Worm (Caenorhabditis elegans) whole organism, L4/young adult: Measurements from ENCODE around the gene srab-3.

Experiments used
- W03F9.2 ChIP-seq: fragments of 150-350 bp; optimal IDR thresholded peaks from 2 replicates; lab custom pipeline; 2014; ENCODE audit warnings: missing biosample characterization, missing genetic modification characterization
- dao-5 ChIP-seq: sonication (generic microtip); optimal IDR thresholded peaks from 2 replicates; lab custom pipeline; 2016; ENCODE audit warnings: missing genotype, missing genetic modification characterization, moderate library complexity, missing compliant biosample characterization
- him-1 ChIP-seq: sonication (generic microtip); optimal IDR thresholded peaks from 2 replicates; lab custom pipeline; 2016; ENCODE audit warnings: missing genotype, missing genetic modification reagents, missing genetic modification characterization, missing compliant biosample characterization

The srab-3 gene

DNA sequence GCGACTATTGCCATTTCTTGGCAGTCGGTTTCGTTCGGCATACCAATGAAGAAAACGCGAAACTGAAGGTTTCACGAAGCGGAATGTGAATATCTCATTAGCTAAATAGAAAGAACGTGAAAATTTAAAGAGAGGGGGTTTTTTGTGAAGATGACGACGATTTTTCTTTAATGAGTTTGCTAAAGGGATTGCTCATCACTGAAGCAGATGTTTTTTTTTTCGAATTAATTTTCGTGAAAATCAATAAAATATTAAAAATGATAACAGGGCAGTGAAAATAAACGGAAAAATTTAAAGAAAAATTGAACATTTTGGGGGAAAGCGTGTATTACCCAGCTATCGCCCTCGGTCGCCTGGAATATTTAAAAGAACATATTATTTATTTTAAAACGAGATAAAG is at the start of gene srab-3:
TSS of gene srab-3 (minus strand) at position 101 of the 400 bp plus-strand sequence.
- TF ChIP-seq dao-5 (tag; lab: Kevin White, UChicago) (no peak), him-1 (no peak), W03F9.2 (no peak)

DNA sequence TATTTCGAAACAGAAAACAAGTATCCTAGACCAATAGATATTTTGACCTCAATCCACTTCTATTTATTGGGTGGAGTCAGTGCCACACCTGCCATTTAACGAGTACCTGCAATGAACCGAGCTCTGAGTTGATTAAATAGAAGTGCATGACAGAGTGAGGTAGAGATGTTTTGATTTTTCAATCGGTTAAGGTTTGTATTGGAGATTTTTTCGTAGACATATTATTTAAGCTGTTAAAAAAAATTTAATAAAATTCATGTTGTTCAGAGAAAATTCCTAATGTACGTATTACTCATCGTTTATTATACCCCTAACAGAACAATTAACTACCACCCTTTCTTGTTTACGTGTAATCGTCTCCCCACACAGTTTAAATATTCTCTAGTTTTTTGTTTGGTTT is 47.8 kb upstream of the srab-3 start, which contains the start of gene srx-38:
TSS of gene srx-38 (minus strand) at position 101 of the 400 bp plus-strand sequence.
- no peak for TF ChIP-seq W03F9.2

DNA sequence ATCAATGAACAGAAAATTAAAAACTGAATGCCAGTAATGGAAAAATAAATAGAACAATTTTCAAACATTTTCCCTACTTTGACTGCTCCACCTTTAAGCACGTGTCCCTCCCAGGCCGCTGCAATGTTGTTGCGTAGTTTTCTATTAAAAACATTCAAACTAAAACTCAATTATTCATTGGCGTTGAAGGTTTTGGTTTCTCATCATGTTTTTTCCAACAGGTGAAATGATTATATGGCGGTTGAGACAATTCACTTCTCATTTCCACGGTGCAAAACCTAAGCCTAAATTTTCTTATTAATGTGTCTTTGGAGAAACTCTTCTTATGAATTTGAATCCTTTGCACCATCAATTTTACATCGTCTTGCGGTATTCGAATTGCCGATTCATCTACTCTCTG is 43.2 kb upstream of the srab-3 start, which contains the start of gene srh-130:
TSS of gene srh-130 (plus strand) at position 301 of the 400 bp plus-strand sequence.
- no peak for TF ChIP-seq dao-5 (tag; lab: Kevin White, UChicago)
- TF ChIP-seq W03F9.2: no peak
- no peak for TF ChIP-seq him-1

- TF ChIP-seq dao-5 (tag; lab: Kevin White, UChicago): no peak
- TF ChIP-seq W03F9.2: no peak
- no peak for TF ChIP-seq him-1
These were observed 38.7 kb upstream of the srab-3 start, which contains the start of gene F14F9.6 for ce11 chrV:5146394-5146793. Gene F14F9.6 (minus strand): TSS chrV:5146494.

DNA sequence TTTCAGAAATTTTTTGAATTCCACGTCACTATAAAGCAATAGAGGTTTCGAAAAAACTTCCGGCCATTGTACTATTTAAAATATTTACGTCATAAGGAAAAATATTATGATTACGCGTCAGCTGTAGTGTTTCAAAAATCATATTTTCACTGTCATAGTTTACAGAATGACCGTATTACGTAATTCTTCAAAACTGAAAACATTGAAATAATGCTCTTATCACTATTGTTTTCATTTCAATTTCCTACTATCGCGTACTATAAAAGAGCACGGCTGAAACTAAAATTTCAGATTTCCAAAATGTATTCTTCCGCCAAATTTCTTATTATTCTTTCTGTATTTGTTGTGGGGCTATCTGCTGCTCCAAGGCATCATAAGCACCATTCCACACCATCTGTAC is 36.8 kb upstream of the srab-3 start, which contains the start of gene F14F9.2:
TSS of gene F14F9.2 (plus strand) at position 301 of the 400 bp plus-strand sequence.
- TF ChIP-seq dao-5 (tag; lab: Kevin White, UChicago): no peak
- TF ChIP-seq him-1: no peak
- TF ChIP-seq W03F9.2: no peak

ce11 chrV:5143785-5144184 is 36.1 kb upstream of the srab-3 start, which contains the start of gene srh-129:
Gene srh-129 (minus strand): TSS chrV:5143885.
- no peak for TF ChIP-seq him-1
- TF ChIP-seq W03F9.2: no peak
- no peak for TF ChIP-seq dao-5 (tag; lab: Kevin White, UChicago)

DNA sequence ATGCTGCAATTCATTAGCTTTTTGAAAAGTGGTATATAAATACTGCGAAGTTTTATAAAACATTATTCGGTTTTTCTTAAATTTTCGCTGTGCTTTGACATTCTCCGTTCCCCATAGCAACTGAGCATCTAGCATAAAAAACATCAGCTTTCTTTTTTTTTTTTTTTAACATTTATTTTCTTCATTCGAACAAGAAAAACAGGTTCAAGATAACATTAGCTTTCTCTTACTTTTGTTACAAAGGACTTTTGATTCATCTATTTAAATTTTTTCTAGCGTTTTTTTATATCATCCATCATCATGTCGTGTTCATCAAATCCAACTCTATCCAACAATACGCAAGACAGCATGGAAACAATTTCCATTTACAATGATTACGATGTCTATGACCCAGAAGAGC is 30.2 kb upstream of the srab-3 start, which contains the start of gene F14F9.3:
TSS of gene F14F9.3 (plus strand) at position 301 of the 400 bp plus-strand sequence.
- TF ChIP-seq dao-5 (tag; lab: Kevin White, UChicago): no peak
- no peak for TF ChIP-seq him-1
- no peak for TF ChIP-seq W03F9.2

DNA sequence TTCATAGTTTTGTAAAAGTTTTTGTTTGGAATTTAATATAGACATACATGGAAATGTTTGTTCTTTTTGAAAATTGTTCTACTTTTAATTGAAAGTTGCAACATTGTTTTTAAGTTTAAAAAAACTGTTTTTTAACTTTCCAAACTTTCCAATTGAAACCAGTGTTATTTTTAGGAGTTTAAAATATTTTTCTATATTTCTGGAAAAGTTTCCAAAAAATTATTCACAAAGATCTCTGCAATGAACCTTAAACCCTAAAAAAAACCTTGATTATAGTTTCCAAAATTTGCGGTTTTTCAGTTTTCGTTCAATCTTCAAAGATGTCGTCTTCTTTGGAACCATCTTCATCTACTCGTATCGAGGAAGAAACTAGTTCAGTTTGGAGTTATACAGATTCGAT is 24.7 kb upstream of the srab-3 start, which contains the start of gene F14F9.4:
TSS of gene F14F9.4 (plus strand) at position 301 of the 400 bp plus-strand sequence.
- TF ChIP-seq W03F9.2: no peak
- no peak for TF ChIP-seq him-1

- no peak for TF ChIP-seq dao-5 (tag; lab: Kevin White, UChicago)
- peak; percentile 29 for TF ChIP-seq W03F9.2
- no peak for TF ChIP-seq him-1
These were observed 23.7 kb upstream of the srab-3 start for ce11 chrV:5131380-5131779.

- no peak for TF ChIP-seq him-1
- no peak for TF ChIP-seq W03F9.2
- no peak for TF ChIP-seq dao-5 (tag; lab: Kevin White, UChicago)
These were observed 22.3 kb upstream of the srab-3 start, which contains the start of gene F14F9.8 for ce11 chrV:5130018-5130417. Gene F14F9.8 (plus strand): TSS chrV:5130318.

ce11 chrV:5126793-5127192 is 19.1 kb upstream of the srab-3 start, which contains the start of gene F14F9.5:
Gene F14F9.5 (plus strand): TSS chrV:5127093.
- TF ChIP-seq W03F9.2: no peak
- no peak for TF ChIP-seq him-1
- TF ChIP-seq dao-5 (tag; lab: Kevin White, UChicago): no peak

ce11 chrV:5119679-5120078 is 12.0 kb upstream of the srab-3 start, which contains the start of gene sid-1:
Gene sid-1 (plus strand): TSS chrV:5119970.
- TF ChIP-seq dao-5 (tag; lab: Kevin White, UChicago): no peak
- no peak for TF ChIP-seq W03F9.2
- TF ChIP-seq him-1: no peak

- no peak for TF ChIP-seq W03F9.2
- no peak for TF ChIP-seq dao-5 (tag; lab: Kevin White, UChicago)
These were observed 11.4 kb upstream of the srab-3 start, which contains the start of gene C04F5.9 for ce11 chrV:5119109-5119508. Gene C04F5.9 (minus strand): TSS chrV:5119209.

ce11 chrV:5113654-5114053 is 5.9 kb upstream of the srab-3 start, which contains the start of gene C04F5.8:
Gene C04F5.8 (minus strand): TSS chrV:5113754.
- TF ChIP-seq W03F9.2 (no peak), dao-5 (tag; lab: Kevin White, UChicago) (no peak), him-1 (no peak)

DNA sequence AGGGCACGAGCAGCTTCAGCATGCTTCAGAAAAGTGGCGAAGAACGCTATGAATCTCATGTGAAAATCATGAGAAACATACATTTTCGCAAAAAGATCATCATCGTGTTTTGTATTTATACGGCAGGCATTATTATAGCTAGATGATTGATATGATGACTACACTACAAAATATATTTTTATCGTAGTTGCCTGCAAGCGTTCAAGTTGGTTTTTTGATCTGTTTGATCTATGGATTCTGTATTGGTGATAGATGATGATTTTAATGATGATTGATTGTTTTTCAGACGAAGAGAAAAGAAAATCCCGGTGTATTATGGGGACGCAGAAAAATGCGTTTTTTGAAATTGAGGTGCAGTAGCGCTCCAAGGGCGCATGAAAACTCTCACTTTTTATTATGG is 3.0 kb upstream of the srab-3 start, which contains the start of gene ugt-63:
TSS of gene ugt-63 (minus strand) at position 89 of the 400 bp plus-strand sequence.
- TF ChIP-seq W03F9.2 (no peak), dao-5 (tag; lab: Kevin White, UChicago) (no peak)

DNA sequence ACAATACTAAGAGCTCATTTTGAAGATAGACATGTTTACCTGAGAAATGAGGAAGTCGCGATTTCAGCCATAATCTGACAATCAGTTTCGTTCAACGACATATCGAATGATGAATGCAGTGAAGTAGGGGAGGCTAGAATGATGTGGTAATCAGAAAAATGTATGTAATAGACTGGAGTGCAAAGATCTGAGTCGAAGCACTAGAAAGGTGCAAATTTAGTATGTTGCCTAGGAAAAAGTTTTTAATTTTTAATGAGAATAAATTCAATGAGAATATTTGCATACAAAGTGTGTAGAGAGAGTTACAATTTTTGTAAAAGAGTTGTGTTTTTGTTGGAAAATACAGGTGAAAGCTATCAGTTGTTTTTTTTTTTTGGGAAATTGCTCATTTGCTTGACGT is 2.8 kb downstream of the srab-3 start, which contains the start of gene srab-2:
TSS of gene srab-2 (minus strand) at position 101 of the 400 bp plus-strand sequence.
- no peak for TF ChIP-seq him-1
- TF ChIP-seq W03F9.2: no peak
- TF ChIP-seq dao-5 (tag; lab: Kevin White, UChicago): no peak
